Worm (Caenorhabditis elegans): ENCODE data around the gene F14F3.4.

ce11 chrX:10485300-10485755, 35.9 kb downstream of the F14F3.4 start, which contains the start of gene C33D3.3:
- TF ChIP-seq D2030.7 (GFP tag; IDR thresholded peaks at IDR 0.05), result no peak
- no peak for TF ChIP-seq unc-130 (GFP tag; optimal IDR thresholded peaks at IDR 0.05)
- no peak for TF ChIP-seq tlf-1 (GFP tag; optimal IDR thresholded peaks at IDR 0.05)

Data from whole organism, young adult.